Worm (Caenorhabditis elegans) whole organism, young adult: ENCODE results near the gene K09C8.2.

Experiments used
- ama-1 ChIP-seq, 3 experiments: fragments of 150-350 bp in 1 of 3; sonication (generic microtip) in 2 of 3; optimal IDR thresholded peaks; 2 replicates each; lab custom pipeline; 2014 to 2018; ENCODE audit warnings: missing biosample characterization in 2 of 3, missing genetic modification characterization in 2 of 3, missing genetic modification reagents in 2 of 3
- bed-2 ChIP-seq: fragments of 200-800 bp; sonication (Bioruptor generic); IDR thresholded peaks from 2 replicates; pipeline ENCODE4 v1.3.6; 2022; ENCODE audit warnings: missing genetic modification reagents, missing genetic modification characterization, missing compliant biosample characterization
- egl-44 ChIP-seq: fragments of 200-800 bp; sonication (Bioruptor generic); IDR thresholded peaks from 2 replicates; pipeline ENCODE4 v1.3.6; 2022; ENCODE audit warnings: missing genetic modification reagents, missing genetic modification characterization, missing compliant biosample characterization
- hlh-12 ChIP-seq: sonication (generic microtip); optimal IDR thresholded peaks from 2 replicates; lab custom pipeline; 2016; ENCODE audit warnings: missing genetic modification characterization, missing compliant biosample characterization
- lag-1 ChIP-seq: fragments of 200-800 bp; sonication (Bioruptor generic); IDR thresholded peaks from 2 replicates; pipeline ENCODE4 v1.3.6; 2022; ENCODE audit warnings: missing genetic modification reagents, missing genetic modification characterization, missing compliant biosample characterization
- lsy-27 ChIP-seq: sonication (generic microtip); optimal IDR thresholded peaks from 2 replicates; lab custom pipeline; 2017; ENCODE audit warnings: missing genetic modification characterization, mild to moderate bottlenecking, missing compliant biosample characterization, antibody characterized with exemption, missing genotype, borderline replicate concordance; ENCODE audit not compliant: insufficient read depth
- pha-4 ChIP-seq: fragments of 150-350 bp; sonication (generic microtip); optimal IDR thresholded peaks from 2 replicates; lab custom pipeline; 2014; ENCODE audit warnings: missing biosample characterization, missing genetic modification reagents, missing genetic modification characterization
- sea-2 ChIP-seq: fragments of 200-800 bp; sonication (Bioruptor generic); IDR thresholded peaks from 2 replicates; pipeline ENCODE4 v1.3.6; 2022; ENCODE audit warnings: missing genetic modification characterization, missing compliant biosample characterization
- ztf-28 ChIP-seq: fragments of 200-800 bp; sonication (Bioruptor generic); IDR thresholded peaks from 2 replicates; pipeline ENCODE4 v1.3.6; 2022; ENCODE audit warnings: missing genetic modification reagents, missing genetic modification characterization, missing compliant biosample characterization

ce11 chrX:10909661-10910060 lies 49.6 kb upstream of the K09C8.2 start:
- TF ChIP-seq pha-4 (tag; lab: Kevin White, UChicago) (no peak), egl-44 (GFP tag; lab: Robert Waterston, UW) (no peak), lsy-27 (no peak), lag-1 (GFP tag; lab: Robert Waterston, UW) (no peak), ama-1 (optimal IDR thresholded peaks at IDR 0.05; lab: Kevin White, UChicago) (no peak), ama-1 (GFP tag; optimal IDR thresholded peaks at IDR 0.05; lab: Kevin White, UChicago) (no peak), ztf-28 (GFP tag; lab: Robert Waterston, UW) (no peak), bed-2 (GFP tag; lab: Robert Waterston, UW) (no peak), sea-2 (no peak), hlh-12 (no peak)
